Fruit fly (Drosophila melanogaster) whole organism, prepupa: ENCODE data around the gene CG6574.

ENCODE experiments used
- Blimp-1 ChIP-seq: fragments of 200-800 bp; sonication (Bioruptor generic); optimal IDR thresholded peaks from 3 replicates; lab custom pipeline; 2017; ENCODE audit warnings: missing biosample characterization, missing genetic modification characterization, mild to moderate bottlenecking, moderate library complexity, missing genetic modification reagents
- CG10631 ChIP-seq: fragments of 200-800 bp; sonication (Bioruptor generic); optimal IDR thresholded peaks from 2 replicates; lab custom pipeline; 2016; ENCODE audit warnings: missing biosample characterization, missing genetic modification characterization
- CG10669 ChIP-seq: fragments of 200-800 bp; sonication (Bioruptor generic); optimal IDR thresholded peaks from 3 replicates; lab custom pipeline; 2018; ENCODE audit warnings: missing biosample characterization, mild to moderate bottlenecking, missing genetic modification characterization, moderate library complexity
- CG11294 ChIP-seq: fragments of 200-800 bp; sonication (Bioruptor generic); IDR thresholded peaks from 2 replicates; pipeline ENCODE4 v1.3.6; 2022; ENCODE audit warnings: missing biosample characterization, missing genetic modification characterization
- CG11762 ChIP-seq: fragments of 200-800 bp; sonication (Bioruptor generic); optimal IDR thresholded peaks from 3 replicates; lab custom pipeline; 2016; ENCODE audit warnings: missing biosample characterization, missing genetic modification characterization; ENCODE audit not compliant: insufficient read depth
- CG3032 ChIP-seq: fragments of 200-800 bp; optimal IDR thresholded peaks from 2 replicates; lab custom pipeline; 2019; ENCODE audit warnings: missing biosample characterization, mild to moderate bottlenecking, missing genetic modification characterization, moderate library complexity
- CG31627 ChIP-seq: fragments of 200-800 bp; sonication (Bioruptor generic); optimal IDR thresholded peaks from 3 replicates; lab custom pipeline; 2016; ENCODE audit warnings: missing biosample characterization, missing genetic modification characterization
- CG32006 ChIP-seq: fragments of 200-800 bp; sonication (Bioruptor generic); optimal IDR thresholded peaks from 3 replicates; lab custom pipeline; 2017; ENCODE audit warnings: missing biosample characterization, mild to moderate bottlenecking, missing genetic modification characterization
- CG34406 ChIP-seq: fragments of 200-800 bp; sonication (Bioruptor generic); optimal IDR thresholded peaks from 3 replicates; lab custom pipeline; 2016; ENCODE audit warnings: missing biosample characterization, missing genetic modification characterization
- CG3919 ChIP-seq: fragments of 200-800 bp; sonication (Bioruptor generic); optimal IDR thresholded peaks from 3 replicates; lab custom pipeline; 2016; ENCODE audit warnings: missing biosample characterization, missing genetic modification characterization
- CG4318 ChIP-seq: fragments of 200-800 bp; sonication (Bioruptor generic); optimal IDR thresholded peaks from 3 replicates; lab custom pipeline; 2017; ENCODE audit warnings: missing biosample characterization, mild to moderate bottlenecking, missing genetic modification characterization
- CG6163 ChIP-seq: fragments of 200-800 bp; sonication (Bioruptor generic); IDR thresholded peaks from 3 replicates; pipeline ENCODE4 v1.3.6; 2022; ENCODE audit warnings: missing biosample characterization, missing genetic modification characterization
- CG6276 ChIP-seq: fragments of 200-800 bp; sonication (Bioruptor generic); optimal IDR thresholded peaks from 2 replicates; lab custom pipeline; 2017; ENCODE audit warnings: missing biosample characterization, mild to moderate bottlenecking, missing genetic modification characterization
- CG6792 ChIP-seq: fragments of 200-800 bp; sonication (Bioruptor generic); optimal IDR thresholded peaks from 3 replicates; lab custom pipeline; 2016; ENCODE audit warnings: missing biosample characterization, missing genetic modification characterization
- CG6808 ChIP-seq: fragments of 200-800 bp; sonication (Bioruptor generic); optimal IDR thresholded peaks from 3 replicates; lab custom pipeline; 2017; ENCODE audit warnings: missing biosample characterization, missing genetic modification characterization, mild to moderate bottlenecking, moderate library complexity, missing genetic modification reagents
- CG6854 ChIP-seq: fragments of 200-800 bp; sonication (Bioruptor generic); optimal IDR thresholded peaks from 2 replicates; lab custom pipeline; 2017; ENCODE audit warnings: missing biosample characterization, mild to moderate bottlenecking, missing genetic modification characterization
- CG7368 ChIP-seq: fragments of 200-800 bp; sonication (Bioruptor generic); optimal IDR thresholded peaks from 3 replicates; lab custom pipeline; 2016; ENCODE audit warnings: missing biosample characterization, missing genetic modification characterization
- CG8319 ChIP-seq: fragments of 200-800 bp; sonication (Bioruptor generic); optimal IDR thresholded peaks from 3 replicates; lab custom pipeline; 2016; ENCODE audit warnings: missing biosample characterization, missing genetic modification characterization
- CG8632 ChIP-seq: fragments of 200-800 bp; sonication (Bioruptor generic); optimal IDR thresholded peaks from 3 replicates; lab custom pipeline; 2016; ENCODE audit warnings: missing biosample characterization, missing genetic modification characterization
- CG9139 ChIP-seq: fragments of 200-800 bp; sonication (Bioruptor generic); optimal IDR thresholded peaks from 3 replicates; lab custom pipeline; 2017; ENCODE audit warnings: missing biosample characterization, mild to moderate bottlenecking, missing genetic modification characterization
- Eip75B ChIP-seq: fragments of 200-800 bp; sonication (Bioruptor generic); optimal IDR thresholded peaks from 3 replicates; lab custom pipeline; 2016; ENCODE audit warnings: missing biosample characterization, missing genetic modification characterization
- Eip78C ChIP-seq: fragments of 200-800 bp; sonication (Bioruptor generic); peaks from one replicate; lab custom pipeline; 2016; ENCODE audit warnings: missing biosample characterization, missing genetic modification characterization
- Eip93F ChIP-seq: fragments of 200-800 bp; sonication (Bioruptor generic); optimal IDR thresholded peaks from 2 replicates; lab custom pipeline; 2016; ENCODE audit warnings: missing biosample characterization, mild to moderate bottlenecking, missing genetic modification characterization
- Ets96B ChIP-seq: fragments of 200-800 bp; optimal IDR thresholded peaks from 2 replicates; lab custom pipeline; 2019; ENCODE audit warnings: missing biosample characterization, mild to moderate bottlenecking, missing genetic modification characterization, moderate library complexity
- Gug ChIP-seq: fragments of 200-800 bp; sonication (Bioruptor generic); IDR thresholded peaks from 2 replicates; pipeline ENCODE4 v1.3.6; 2022; ENCODE audit warnings: missing biosample characterization, missing genetic modification characterization
- Hr38 ChIP-seq: sonication (Bioruptor generic); optimal IDR thresholded peaks from 2 replicates; lab custom pipeline; 2016; ENCODE audit warnings: missing biosample characterization, missing genetic modification characterization
- Hr39 ChIP-seq: fragments of 200-800 bp; sonication (Bioruptor generic); optimal IDR thresholded peaks from 2 replicates; lab custom pipeline; 2016; ENCODE audit warnings: missing biosample characterization, missing genetic modification characterization
- Hr4 ChIP-seq: fragments of 200-800 bp; sonication (Bioruptor generic); optimal IDR thresholded peaks from 3 replicates; lab custom pipeline; 2016; ENCODE audit warnings: missing biosample characterization, missing genetic modification characterization
- Lpt ChIP-seq: fragments of 200-800 bp; sonication (Bioruptor generic); optimal IDR thresholded peaks from 3 replicates; lab custom pipeline; 2016; ENCODE audit warnings: missing biosample characterization, missing genetic modification characterization
- Met ChIP-seq: fragments of 200-800 bp; sonication (Bioruptor generic); optimal IDR thresholded peaks from 3 replicates; lab custom pipeline; 2016; ENCODE audit warnings: missing biosample characterization, missing genetic modification characterization
- OdsH ChIP-seq: fragments of 200-800 bp; sonication (Bioruptor generic); optimal IDR thresholded peaks from 3 replicates; lab custom pipeline; 2016; ENCODE audit warnings: missing biosample characterization, missing genetic modification characterization
- Smox ChIP-seq: fragments of 200-800 bp; sonication (Bioruptor generic); optimal IDR thresholded peaks from 3 replicates; lab custom pipeline; 2016; ENCODE audit warnings: missing biosample characterization, missing genetic modification characterization
- Sox14 ChIP-seq: fragments of 200-800 bp; sonication (Bioruptor generic); optimal IDR thresholded peaks from 3 replicates; lab custom pipeline; 2016; ENCODE audit warnings: missing biosample characterization, missing genetic modification characterization
- Sox15 ChIP-seq: fragments of 200-800 bp; sonication (Bioruptor generic); optimal IDR thresholded peaks from 3 replicates; lab custom pipeline; 2016; ENCODE audit warnings: missing biosample characterization, missing genetic modification characterization
- acj6 ChIP-seq: fragments of 200-800 bp; sonication (Bioruptor generic); optimal IDR thresholded peaks from 3 replicates; lab custom pipeline; 2016; ENCODE audit warnings: missing biosample characterization, missing genetic modification characterization
- cyc ChIP-seq: fragments of 200-800 bp; sonication (Bioruptor generic); optimal IDR thresholded peaks from 3 replicates; lab custom pipeline; 2016; ENCODE audit warnings: missing biosample characterization, missing genetic modification characterization
- dac ChIP-seq: fragments of 200-800 bp; sonication (Bioruptor generic); optimal IDR thresholded peaks from 2 replicates; lab custom pipeline; 2017; ENCODE audit warnings: missing biosample characterization, mild to moderate bottlenecking, missing genetic modification characterization
- dsx ChIP-seq: fragments of 200-800 bp; optimal IDR thresholded peaks from 3 replicates; lab custom pipeline; 2019; ENCODE audit warnings: missing biosample characterization, mild to moderate bottlenecking, missing genetic modification characterization, moderate library complexity; ENCODE audit not compliant: poor library complexity, severe bottlenecking
- eg ChIP-seq: fragments of 200-800 bp; sonication (Bioruptor generic); IDR thresholded peaks from 3 replicates; pipeline ENCODE4 v1.3.6; 2022; ENCODE audit warnings: missing biosample characterization, missing genetic modification characterization
- esn ChIP-seq: fragments of 200-800 bp; sonication (Bioruptor generic); optimal IDR thresholded peaks from 2 replicates; lab custom pipeline; 2016; ENCODE audit warnings: missing biosample characterization, mild to moderate bottlenecking, missing genetic modification characterization, moderate library complexity
- fd59A ChIP-seq: fragments of 200-800 bp; sonication (Bioruptor generic); optimal IDR thresholded peaks from 2 replicates; lab custom pipeline; 2017; ENCODE audit warnings: missing biosample characterization, mild to moderate bottlenecking, missing genetic modification characterization, missing genetic modification reagents
- fd85E ChIP-seq: fragments of 200-800 bp; sonication (Bioruptor generic); optimal IDR thresholded peaks from 3 replicates; lab custom pipeline; 2016; ENCODE audit warnings: missing biosample characterization, missing genetic modification characterization
- fkh ChIP-seq: fragments of 200-800 bp; sonication (Bioruptor generic); optimal IDR thresholded peaks from 3 replicates; lab custom pipeline; 2017; ENCODE audit warnings: missing biosample characterization, mild to moderate bottlenecking, missing genetic modification characterization, moderate library complexity
- net ChIP-seq: fragments of 200-800 bp; sonication (Bioruptor generic); optimal IDR thresholded peaks from 3 replicates; lab custom pipeline; 2016; ENCODE audit warnings: missing biosample characterization, missing genetic modification characterization
- pdm3 ChIP-seq: fragments of 200-800 bp; sonication (Bioruptor generic); optimal IDR thresholded peaks from 3 replicates; lab custom pipeline; 2016; ENCODE audit warnings: missing biosample characterization, missing genetic modification characterization
- salr ChIP-seq, 2 experiments: fragments of 200-800 bp; sonication (Bioruptor generic); optimal IDR thresholded peaks; 3 replicates each; lab custom pipeline; 2016 to 2018; ENCODE audit warnings: missing biosample characterization in 2 of 2, missing genetic modification characterization in 2 of 2, mild to moderate bottlenecking in 1 of 2
- spab ChIP-seq: fragments of 200-800 bp; sonication (Bioruptor generic); optimal IDR thresholded peaks from 2 replicates; lab custom pipeline; 2017; ENCODE audit warnings: missing biosample characterization, mild to moderate bottlenecking, missing genetic modification characterization, missing genetic modification reagents
- ss ChIP-seq, 2 experiments: fragments of 200-800 bp; sonication (Bioruptor generic); optimal IDR thresholded peaks; 2 replicates in 1 of 2; 3 replicates in 1 of 2; lab custom pipeline; 2017 to 2018; ENCODE audit warnings: mild to moderate bottlenecking in 2 of 2, missing biosample characterization in 2 of 2, missing genetic modification characterization in 2 of 2, moderate library complexity in 1 of 2
- svp ChIP-seq: fragments of 200-800 bp; sonication (Bioruptor generic); peaks from one replicate; lab custom pipeline; 2016; ENCODE audit warnings: missing biosample characterization, missing genetic modification characterization
- topi ChIP-seq: fragments of 200-800 bp; sonication (Bioruptor generic); optimal IDR thresholded peaks from 3 replicates; lab custom pipeline; 2016; ENCODE audit warnings: missing biosample characterization, missing genetic modification characterization
- vri ChIP-seq: fragments of 200-800 bp; sonication (Bioruptor generic); optimal IDR thresholded peaks from 3 replicates; lab custom pipeline; 2016; ENCODE audit warnings: missing biosample characterization, mild to moderate bottlenecking, missing genetic modification characterization

CG6574 gene

DNA sequence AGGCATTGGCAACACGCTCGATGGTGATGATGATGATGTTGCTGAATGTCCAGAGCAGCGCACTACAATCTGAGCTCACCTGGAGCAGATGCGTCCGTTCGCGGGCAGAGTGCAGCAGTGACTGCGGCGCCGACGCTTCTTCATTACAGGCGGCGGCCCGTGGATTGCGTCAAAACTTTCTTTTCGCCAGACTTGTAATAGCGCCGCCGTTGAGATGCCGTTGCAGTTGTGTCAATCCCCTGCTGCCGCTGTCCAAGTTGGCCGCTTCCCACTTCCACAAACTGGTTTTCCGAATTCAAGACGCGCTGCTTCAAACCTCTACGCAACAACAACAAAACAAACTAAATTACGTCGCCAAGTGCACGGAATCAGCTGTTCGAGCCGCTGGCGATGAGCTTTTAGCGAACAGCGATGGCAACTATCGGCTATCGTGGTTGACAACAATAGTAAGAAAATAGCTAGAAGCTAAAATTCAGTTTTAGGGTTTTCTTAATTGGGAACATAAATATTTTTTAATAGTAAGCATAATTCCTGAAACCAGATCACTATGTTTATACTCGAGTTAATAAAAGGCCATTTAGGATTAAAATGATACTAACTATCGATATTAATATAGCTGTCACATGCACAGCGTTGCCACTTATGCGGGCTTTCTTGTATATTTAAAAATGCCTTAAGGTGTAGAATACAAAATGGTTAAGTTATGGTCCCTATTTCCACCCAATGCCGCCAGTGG lies 19.2 kb upstream of the CG6574 start, which contains the start of gene Tpc1:
Gene Tpc1, minus strand, starts transcription at position 365 of the 736 bp plus-strand sequence.
- no peak for TF ChIP-seq Sox15
- TF ChIP-seq CG6808 = no peak
- no peak for TF ChIP-seq CG8632 (GFP tag; lab: Kevin White, UChicago)
- TF ChIP-seq Hr4 (GFP tag; lab: Kevin White, UChicago) = peak; percentile 47
- TF ChIP-seq Met (GFP tag; lab: Kevin White, UChicago) = peak; percentile 39
- TF ChIP-seq CG3919 = peak; percentile 47
- TF ChIP-seq salr (GFP tag; optimal IDR thresholded peaks at IDR 0.05; lab: Kevin White, UChicago) = no peak
- peak; percentile 67 for TF ChIP-seq Eip78C (GFP tag; lab: Kevin White, UChicago)
- TF ChIP-seq fd59A (GFP tag; lab: Kevin White, UChicago) = no peak
- TF ChIP-seq Lpt (GFP tag; lab: Kevin White, UChicago) = no peak
- TF ChIP-seq pdm3 = peak; percentile 45
- peak; percentile 35; the same call in 1 of the 3 replicates for TF ChIP-seq eg (GFP tag; lab: Robert Waterston, UW)
- TF ChIP-seq dsx (GFP tag; lab: Kevin White, UChicago) = peak; percentile 20
- no peak for TF ChIP-seq CG10669
- TF ChIP-seq fkh (GFP tag; lab: Kevin White, UChicago) = no peak
- peak; percentile 32 for TF ChIP-seq OdsH (GFP tag; lab: Kevin White, UChicago)
- TF ChIP-seq CG6276 (GFP tag; lab: Kevin White, UChicago) = no peak
- peak; percentile 65 for TF ChIP-seq Sox14 (GFP tag; lab: Kevin White, UChicago)
- TF ChIP-seq CG11294 (GFP tag; lab: Robert Waterston, UW) = no peak
- TF ChIP-seq Eip93F (GFP tag; lab: Kevin White, UChicago) = no peak
- TF ChIP-seq vri (GFP tag; lab: Kevin White, UChicago) = peak; percentile 85
- peak; percentile 43 for TF ChIP-seq CG3032 (tag; lab: Kevin White, UChicago)
- no peak for TF ChIP-seq CG34406 (GFP tag; lab: Kevin White, UChicago)
- TF ChIP-seq Hr39 (GFP tag; lab: Kevin White, UChicago) = peak; percentile 51
- TF ChIP-seq CG4318 = no peak
- TF ChIP-seq Gug (GFP tag; lab: Robert Waterston, UW) = no peak
- no peak for TF ChIP-seq Smox
- TF ChIP-seq fd85E = no peak
- TF ChIP-seq acj6 (GFP tag; lab: Kevin White, UChicago) = no peak
- TF ChIP-seq CG32006 = peak; percentile 5
- no peak for TF ChIP-seq CG6163 (GFP tag; lab: Robert Waterston, UW)
- TF ChIP-seq esn (GFP tag; lab: Kevin White, UChicago) = peak; percentile 40
- no peak for TF ChIP-seq CG6792 (GFP tag; lab: Kevin White, UChicago)
- peak; percentile 21 for TF ChIP-seq Eip75B (GFP tag; lab: Kevin White, UChicago)
- TF ChIP-seq spab = no peak
- TF ChIP-seq Hr38 (GFP tag; lab: Kevin White, UChicago) = no peak
- TF ChIP-seq topi (GFP tag; lab: Kevin White, UChicago) = no peak
- no peak for TF ChIP-seq CG10631 (GFP tag; lab: Kevin White, UChicago)
- peak; percentile 65 for TF ChIP-seq svp (GFP tag; lab: Kevin White, UChicago)
- TF ChIP-seq CG8319 = no peak
- TF ChIP-seq cyc (GFP tag; lab: Kevin White, UChicago) = peak; percentile 15
- no peak for TF ChIP-seq CG11762 (GFP tag; lab: Kevin White, UChicago)
- TF ChIP-seq CG31627 (GFP tag; lab: Kevin White, UChicago) = peak; percentile 42
- peak; percentile 95 for TF ChIP-seq Blimp-1 (GFP tag; lab: Kevin White, UChicago)
- TF ChIP-seq ss (GFP tag; optimal IDR thresholded peaks at IDR 0.05; lab: Kevin White, UChicago) = peak in 1 of 2 experiments; percentile 30
- TF ChIP-seq dac (GFP tag; lab: Kevin White, UChicago) = no peak
- peak; percentile 9 for TF ChIP-seq Ets96B (tag; lab: Kevin White, UChicago)
- peak; percentile 80 for TF ChIP-seq CG6854 (GFP tag; lab: Kevin White, UChicago)
- TF ChIP-seq CG7368 (GFP tag; lab: Kevin White, UChicago) = no peak
- no peak for TF ChIP-seq net (GFP tag; lab: Kevin White, UChicago)
- no peak for TF ChIP-seq CG9139
